Fruit fly (Drosophila melanogaster) Kc167 (cell line): Measurements from ENCODE around the gene Kots.

Experiments used
- Myc ChIP-seq: fragments of >200 bp; optimal IDR thresholded peaks from 2 replicates; lab custom pipeline; 2017; ENCODE audit warnings: missing external identifiers
- Sin3A ChIP-seq: fragments of >200 bp; optimal IDR thresholded peaks from 2 replicates; lab custom pipeline; 2018; ENCODE audit warnings: missing external identifiers
- h ChIP-seq: fragments of >200 bp; optimal IDR thresholded peaks from 3 replicates; lab custom pipeline; 2018; ENCODE audit warnings: missing external identifiers
- insv ChIP-seq: fragments of >200 bp; optimal IDR thresholded peaks from 3 replicates; lab custom pipeline; 2018; ENCODE audit warnings: missing external identifiers
- psq ChIP-seq: fragments of >200 bp; optimal IDR thresholded peaks from 2 replicates; lab custom pipeline; 2017; ENCODE audit warnings: missing external identifiers
- ttk ChIP-seq: sonication (Bioruptor generic); optimal IDR thresholded peaks from 2 replicates; lab custom pipeline; 2017; ENCODE audit warnings: missing external identifiers

Kots gene

DNA sequence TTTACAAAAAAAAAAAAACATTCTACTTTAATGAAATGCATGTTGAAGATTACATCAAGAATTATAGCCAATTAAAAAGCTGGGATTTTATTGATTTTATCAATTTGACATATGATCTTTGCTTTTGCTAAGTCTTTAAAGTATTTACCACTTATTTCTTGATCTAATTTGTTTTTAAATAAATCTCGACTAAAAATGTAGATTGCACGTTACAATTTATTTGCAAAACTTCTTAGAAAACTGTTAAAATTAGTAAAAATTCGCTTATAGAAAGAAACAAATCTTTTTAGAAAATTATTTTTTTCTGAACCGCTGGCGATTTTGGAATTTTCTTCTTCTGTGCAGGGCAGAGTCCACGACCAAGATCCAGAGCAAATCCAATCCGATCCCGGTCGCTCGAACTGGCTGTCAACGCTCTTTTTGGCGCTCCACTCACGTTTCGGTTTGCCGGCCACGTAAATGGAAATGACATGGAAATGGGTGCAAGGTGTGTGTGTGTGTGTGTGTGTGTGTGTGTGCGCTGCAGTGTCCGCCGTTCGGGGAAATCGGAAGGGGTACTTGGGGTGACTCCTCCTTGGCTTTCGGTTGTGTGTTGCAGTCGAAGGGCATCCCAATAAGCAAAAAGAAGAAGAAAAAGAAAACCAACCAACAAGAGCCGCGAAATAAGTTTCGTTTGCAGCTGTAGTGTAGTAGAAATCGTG, 38.3 kb upstream of the Kots start:
- TF ChIP-seq insv (no peak), Myc (no peak), h (lab: Kevin White, UChicago) (no peak), ttk (lab: Kevin White, UChicago) (no peak), psq (lab: Kevin White, UChicago) (no peak), Sin3A (lab: Kevin White, UChicago) (no peak)

- TF ChIP-seq psq (lab: Kevin White, UChicago) (no peak), Sin3A (lab: Kevin White, UChicago) (no peak), Myc (no peak), ttk (lab: Kevin White, UChicago) (no peak), h (lab: Kevin White, UChicago) (no peak), insv (no peak)
Measured at dm6 chr3R:14001208-14001916, 37.4 kb upstream of the Kots start.

DNA sequence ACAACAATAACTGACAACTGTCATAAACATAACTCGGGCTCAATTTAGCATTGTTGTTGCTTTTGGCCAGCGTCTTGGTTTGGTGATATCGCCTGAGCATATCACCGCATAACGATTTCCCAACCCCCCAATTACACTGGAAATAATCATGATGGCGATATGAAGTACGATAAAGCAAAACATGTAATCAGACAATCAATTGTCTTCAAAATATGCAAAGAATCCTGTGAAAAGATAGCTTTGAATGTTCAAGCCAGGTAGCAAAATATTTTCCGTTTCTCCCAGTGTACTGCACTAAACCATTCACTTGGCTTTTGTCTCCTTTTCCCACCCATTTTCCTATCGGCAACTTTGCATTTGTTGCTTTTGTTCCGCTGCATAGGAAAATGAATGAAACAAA, 35.6 kb upstream of the Kots start:
- no peak for TF ChIP-seq Sin3A (lab: Kevin White, UChicago)
- TF ChIP-seq ttk (lab: Kevin White, UChicago), result no peak
- no peak for TF ChIP-seq insv

dm6 chr3R:13998595-13998994, 34.6 kb upstream of the Kots start:
- no peak for TF ChIP-seq insv
- no peak for TF ChIP-seq psq (lab: Kevin White, UChicago)
- no peak for TF ChIP-seq ttk (lab: Kevin White, UChicago)
- no peak for TF ChIP-seq Myc
- TF ChIP-seq Sin3A (lab: Kevin White, UChicago), result no peak
- no peak for TF ChIP-seq h (lab: Kevin White, UChicago)

DNA sequence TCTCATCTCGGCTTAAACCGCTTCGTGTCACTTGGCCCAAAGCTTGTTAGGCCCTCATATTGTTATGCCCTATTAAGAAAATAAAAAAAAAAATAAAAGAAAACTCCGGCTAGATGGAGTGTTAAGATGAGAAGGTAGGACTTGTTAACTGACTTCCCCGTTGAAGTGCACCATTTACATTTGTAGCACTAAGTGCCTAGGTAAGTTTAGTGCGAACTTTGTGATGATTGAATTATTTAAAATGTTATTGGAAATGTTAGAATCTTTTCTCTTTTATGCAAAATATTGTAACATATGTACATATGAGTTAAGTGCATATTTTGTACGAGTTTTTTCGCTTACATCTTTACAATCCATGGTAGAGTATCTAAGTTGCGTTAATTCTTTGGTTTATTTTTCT, 34.2 kb upstream of the Kots start:
- TF ChIP-seq psq (lab: Kevin White, UChicago) (no peak), h (lab: Kevin White, UChicago) (no peak), Sin3A (lab: Kevin White, UChicago) (no peak)

DNA sequence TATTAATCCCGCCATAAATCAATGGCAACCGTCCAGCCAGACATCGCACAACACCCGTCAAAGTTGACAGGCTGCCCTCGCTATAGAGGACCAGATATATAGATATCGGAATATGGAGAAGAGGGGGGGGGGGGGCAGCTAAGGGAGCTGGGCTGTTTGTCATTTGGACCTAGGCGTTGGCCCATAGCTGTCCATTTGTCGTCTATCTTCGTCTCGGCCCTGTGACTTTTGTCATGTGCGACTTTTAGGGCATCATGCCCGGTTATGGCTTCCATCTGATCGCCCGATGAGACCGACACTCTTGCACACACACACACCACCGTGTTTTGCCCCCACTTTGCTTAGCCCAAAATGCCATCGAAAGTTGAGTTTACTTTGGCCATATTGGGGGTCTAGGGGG, 33.8 kb upstream of the Kots start:
- TF ChIP-seq ttk (lab: Kevin White, UChicago) (no peak), Myc (no peak), psq (lab: Kevin White, UChicago) (no peak), h (lab: Kevin White, UChicago) (no peak), Sin3A (lab: Kevin White, UChicago) (no peak), insv (no peak)

DNA sequence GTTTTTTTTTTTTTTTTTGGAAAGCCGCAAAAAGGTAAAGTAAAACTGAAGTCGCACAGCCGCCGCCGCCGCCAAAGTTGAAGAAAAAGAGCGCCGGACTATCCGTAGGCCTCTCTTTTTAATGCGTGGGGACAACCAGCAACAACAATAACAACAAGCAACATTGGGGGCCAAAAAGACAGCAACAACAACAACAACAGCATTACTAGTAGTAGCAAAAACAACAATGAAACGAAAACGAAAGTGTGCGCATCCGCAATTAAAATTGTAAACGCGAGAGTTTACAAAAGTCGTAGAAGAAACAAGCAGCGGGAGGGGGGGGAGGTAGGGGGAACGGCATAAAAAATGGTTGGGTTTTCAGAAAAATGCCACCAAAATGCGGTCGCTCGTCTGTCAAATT, 32.0 kb upstream of the Kots start:
- TF ChIP-seq Myc, result no peak
- TF ChIP-seq insv, result no peak
- no peak for TF ChIP-seq psq (lab: Kevin White, UChicago)
- TF ChIP-seq Sin3A (lab: Kevin White, UChicago), result no peak
- TF ChIP-seq ttk (lab: Kevin White, UChicago), result no peak
- no peak for TF ChIP-seq h (lab: Kevin White, UChicago)

dm6 chr3R:13995426-13995825, 31.5 kb upstream of the Kots start:
- TF ChIP-seq insv (no peak), h (lab: Kevin White, UChicago) (no peak), Sin3A (lab: Kevin White, UChicago) (no peak), Myc (no peak), psq (lab: Kevin White, UChicago) (no peak), ttk (lab: Kevin White, UChicago) (no peak)

DNA sequence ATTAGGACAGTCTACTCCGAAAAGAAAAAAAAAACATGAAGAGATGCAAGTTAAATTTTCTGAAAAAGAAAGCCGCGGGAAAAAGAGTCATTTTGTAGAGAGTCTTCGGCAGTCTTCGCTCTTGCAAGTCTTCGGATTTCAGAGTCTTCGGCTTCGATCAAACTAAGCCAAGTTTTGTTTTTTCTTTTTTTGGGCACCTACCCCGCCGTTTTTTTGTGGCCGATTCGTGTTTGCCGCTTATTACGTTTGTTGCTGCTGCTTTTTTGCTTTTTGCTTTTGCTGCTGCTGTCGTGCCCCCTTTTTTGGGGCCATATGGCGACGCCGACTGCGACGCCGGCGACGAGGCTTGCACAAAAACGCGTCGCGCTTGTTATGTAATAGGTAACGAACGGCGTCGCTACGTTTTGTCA, 28.2 kb upstream of the Kots start:
- TF ChIP-seq psq (lab: Kevin White, UChicago) (no peak), insv (no peak), Myc (no peak), Sin3A (lab: Kevin White, UChicago) (no peak), h (lab: Kevin White, UChicago) (no peak), ttk (lab: Kevin White, UChicago) (no peak)

dm6 chr3R:13990109-13990508, 26.1 kb upstream of the Kots start:
- TF ChIP-seq h (lab: Kevin White, UChicago) (no peak), Sin3A (lab: Kevin White, UChicago) (no peak), psq (lab: Kevin White, UChicago) (no peak), ttk (lab: Kevin White, UChicago) (no peak), insv (no peak), Myc (no peak)

DNA sequence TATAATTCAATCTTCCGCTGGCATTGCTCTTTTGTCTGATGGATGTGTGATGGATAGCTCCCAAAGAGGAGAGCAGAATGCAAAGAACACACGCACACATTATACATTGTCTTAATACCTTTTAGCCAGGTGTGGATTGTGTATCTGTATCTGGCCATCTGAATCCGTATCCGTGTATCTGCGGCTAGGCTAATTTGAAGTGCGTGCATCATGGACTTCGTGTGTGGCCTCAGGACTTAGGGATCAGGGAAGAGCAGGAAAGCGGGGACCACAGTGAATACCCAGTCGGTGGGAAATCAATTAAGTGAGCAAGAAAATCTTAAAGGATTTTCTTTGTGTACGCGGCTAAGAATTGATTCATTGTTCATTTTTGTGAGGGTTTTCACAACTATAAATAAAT, 25.5 kb upstream of the Kots start:
- TF ChIP-seq h (lab: Kevin White, UChicago) (no peak), Sin3A (lab: Kevin White, UChicago) (no peak), ttk (lab: Kevin White, UChicago) (no peak), insv (no peak), Myc (no peak)

- TF ChIP-seq psq (lab: Kevin White, UChicago) (no peak), ttk (lab: Kevin White, UChicago) (no peak), Sin3A (lab: Kevin White, UChicago) (no peak)
Measured at dm6 chr3R:13988923-13989436, 25.0 kb upstream of the Kots start.
